Worm (Caenorhabditis elegans) whole organism, L4 larva: ENCODE measurements around the gene srv-12.

Experiments
- F49E8.2 ChIP-seq: sonication (generic microtip); optimal IDR thresholded peaks from 2 replicates; lab custom pipeline; 2016; ENCODE audit warnings: missing compliant biosample characterization, mild to moderate bottlenecking, missing genetic modification characterization, borderline replicate concordance
- R02D3.7 ChIP-seq: fragments of 150-350 bp; sonication (generic microtip); optimal IDR thresholded peaks from 3 replicates; lab custom pipeline; 2014; ENCODE audit warnings: missing biosample characterization, missing genetic modification characterization
- T20F7.1 ChIP-seq: fragments of 200-800 bp; sonication (Bioruptor generic); optimal IDR thresholded peaks from 2 replicates; lab custom pipeline; 2018; ENCODE audit warnings: mild to moderate bottlenecking, missing genetic modification characterization, missing compliant biosample characterization
- Y48G9A.11 ChIP-seq: fragments of 200-800 bp; sonication (Bioruptor generic); IDR thresholded peaks from 2 replicates; pipeline ENCODE4 v1.3.6; 2022; ENCODE audit warnings: missing genetic modification reagents, missing genetic modification characterization, missing compliant biosample characterization
- ZK337.2 ChIP-seq: fragments of 200-800 bp; sonication (Bioruptor generic); IDR thresholded peaks from 2 replicates; pipeline ENCODE4 v1.3.6; 2022; ENCODE audit warnings: missing genetic modification reagents, missing genetic modification characterization, missing compliant biosample characterization
- aha-1 ChIP-seq: fragments of 150-350 bp; peaks from one replicate; lab custom pipeline; 2014; ENCODE audit warnings: missing biosample characterization, missing genetic modification characterization
- aly-2 ChIP-seq: sonication (generic microtip); optimal IDR thresholded peaks from 2 replicates; lab custom pipeline; 2018; ENCODE audit warnings: missing biosample characterization, missing genetic modification characterization
- ceh-62 ChIP-seq: sonication (generic microtip); optimal IDR thresholded peaks from 2 replicates; lab custom pipeline; 2017; ENCODE audit warnings: missing biosample characterization, missing genetic modification characterization
- ces-1 ChIP-seq: fragments of 150-350 bp; sonication (generic microtip); optimal IDR thresholded peaks from 4 replicates; lab custom pipeline; 2014; ENCODE audit warnings: missing biosample characterization, missing genetic modification reagents, missing genetic modification characterization
- ctbp-1 ChIP-seq: fragments of 200-800 bp; sonication (Bioruptor generic); IDR thresholded peaks from 2 replicates; pipeline ENCODE4 v1.3.6; 2022; ENCODE audit warnings: missing genetic modification reagents, missing genetic modification characterization, missing compliant biosample characterization
- daf-16 ChIP-seq, 3 experiments: sonication (generic microtip); optimal IDR thresholded peaks; 2 replicates each; lab custom pipeline; 2016 to 2017; ENCODE audit warnings: missing genetic modification characterization in 3 of 3, missing genetic modification reagents in 3 of 3, mild to moderate bottlenecking in 2 of 3, missing compliant biosample characterization in 2 of 3, missing biosample characterization in 1 of 3, moderate library complexity in 1 of 3
- daf-8 ChIP-seq: fragments of 200-800 bp; sonication (Bioruptor generic); IDR thresholded peaks from 2 replicates; pipeline ENCODE4 v1.3.6; 2022; ENCODE audit warnings: missing genetic modification characterization, missing compliant biosample characterization
- dmd-6 ChIP-seq: fragments of 200-800 bp; sonication (Bioruptor generic); IDR thresholded peaks from 2 replicates; pipeline ENCODE4 v1.3.6; 2022; ENCODE audit warnings: missing genetic modification reagents, missing genetic modification characterization, missing compliant biosample characterization
- duxl-1 ChIP-seq: sonication (generic microtip); optimal IDR thresholded peaks from 2 replicates; lab custom pipeline; 2016; ENCODE audit warnings: mild to moderate bottlenecking, missing genetic modification characterization, moderate library complexity, missing compliant biosample characterization; ENCODE audit not compliant: poor library complexity
- dve-1 ChIP-seq: sonication (generic microtip); optimal IDR thresholded peaks from 2 replicates; lab custom pipeline; 2017; ENCODE audit warnings: antibody characterized with exemption, mild to moderate bottlenecking, missing genetic modification characterization, missing compliant biosample characterization; ENCODE audit not compliant: insufficient read depth
- egl-27 ChIP-seq: sonication (generic microtip); optimal IDR thresholded peaks from 3 replicates; lab custom pipeline; 2017; ENCODE audit warnings: missing biosample characterization, missing genetic modification reagents, missing genetic modification characterization
- hlh-11 ChIP-seq: fragments of 200-800 bp; sonication (Bioruptor generic); optimal IDR thresholded peaks from 2 replicates; lab custom pipeline; 2018; ENCODE audit warnings: mild to moderate bottlenecking, missing genetic modification characterization, missing compliant biosample characterization
- hmg-1.1 ChIP-seq: fragments of 200-800 bp; sonication (Bioruptor generic); IDR thresholded peaks from 2 replicates; pipeline ENCODE4 v1.3.6; 2022; ENCODE audit warnings: missing genetic modification reagents, missing genetic modification characterization, missing compliant biosample characterization
- lim-7 ChIP-seq: fragments of 200-800 bp; sonication (Bioruptor generic); IDR thresholded peaks from 2 replicates; pipeline ENCODE4 v1.3.6; 2022; ENCODE audit warnings: missing genetic modification characterization, missing compliant biosample characterization
- lin-1 ChIP-seq: fragments of 200-800 bp; sonication (Bioruptor generic); IDR thresholded peaks from 2 replicates; pipeline ENCODE4 v1.3.6; 2022; ENCODE audit warnings: missing genetic modification reagents, missing genetic modification characterization, missing compliant biosample characterization
- lin-15B ChIP-seq: fragments of 150-350 bp; sonication (generic microtip); optimal IDR thresholded peaks from 3 replicates; lab custom pipeline; 2014; ENCODE audit warnings: missing biosample characterization, missing genetic modification characterization
- lin-38 ChIP-seq: fragments of 200-800 bp; sonication (Bioruptor generic); IDR thresholded peaks from 2 replicates; pipeline ENCODE4 v1.3.6; 2022; ENCODE audit warnings: missing genetic modification reagents, missing genetic modification characterization, missing compliant biosample characterization
- lir-3 ChIP-seq: sonication (generic microtip); optimal IDR thresholded peaks from 2 replicates; lab custom pipeline; 2016; ENCODE audit warnings: mild to moderate bottlenecking, missing genetic modification characterization, missing compliant biosample characterization
- lsy-2 ChIP-seq, 2 experiments: fragments of 150-350 bp in 1 of 2; sonication (generic microtip) in 1 of 2; optimal IDR thresholded peaks; 2 replicates each; lab custom pipeline; 2014 to 2017; ENCODE audit warnings: missing biosample characterization in 2 of 2, missing genetic modification characterization in 2 of 2
- madf-9 ChIP-seq: fragments of 200-800 bp; sonication (Bioruptor generic); conservative IDR thresholded peaks from 2 replicates; pipeline ENCODE4 v1.3.6; 2022; ENCODE audit warnings: missing genetic modification reagents, missing genetic modification characterization, missing compliant biosample characterization
- mdl-1 ChIP-seq, 2 experiments: fragments of 150-350 bp in 1 of 2; sonication (generic microtip) in 1 of 2; optimal IDR thresholded peaks; 2 replicates each; lab custom pipeline; 2014 to 2017; ENCODE audit warnings: missing biosample characterization in 2 of 2, missing genetic modification characterization in 2 of 2
- mep-1 ChIP-seq: fragments of 150-350 bp; sonication (generic microtip); optimal IDR thresholded peaks from 3 replicates; lab custom pipeline; 2014; ENCODE audit warnings: missing biosample characterization, missing genetic modification characterization
- mxl-2 ChIP-seq: fragments of 200-800 bp; sonication (Bioruptor generic); conservative IDR thresholded peaks from 2 replicates; pipeline ENCODE4 v1.3.6; 2022; ENCODE audit warnings: missing genetic modification reagents, missing genetic modification characterization, missing compliant biosample characterization
- mxl-3 ChIP-seq: fragments of 200-800 bp; sonication (Bioruptor generic); optimal IDR thresholded peaks from 2 replicates; lab custom pipeline; 2018; ENCODE audit warnings: mild to moderate bottlenecking, missing genetic modification characterization, missing compliant biosample characterization
- nhr-102 ChIP-seq: sonication (generic microtip); optimal IDR thresholded peaks from 2 replicates; lab custom pipeline; 2016; ENCODE audit warnings: mild to moderate bottlenecking, missing genetic modification characterization, moderate library complexity, missing compliant biosample characterization
- nhr-111 ChIP-seq: fragments of 200-800 bp; sonication (Bioruptor generic); optimal IDR thresholded peaks from 2 replicates; lab custom pipeline; 2018; ENCODE audit warnings: mild to moderate bottlenecking, missing genetic modification characterization, missing compliant biosample characterization
- nhr-28 ChIP-seq: fragments of 150-350 bp; optimal IDR thresholded peaks from 2 replicates; lab custom pipeline; 2014; ENCODE audit warnings: missing biosample characterization, missing genetic modification characterization
- nhr-42 ChIP-seq: fragments of 200-800 bp; sonication (Bioruptor generic); IDR thresholded peaks from 2 replicates; pipeline ENCODE4 v1.3.6; 2022; ENCODE audit warnings: missing genetic modification characterization, missing compliant biosample characterization
- nhr-6 ChIP-seq: fragments of 150-350 bp; optimal IDR thresholded peaks from 2 replicates; lab custom pipeline; 2014; ENCODE audit warnings: missing biosample characterization, missing genetic modification characterization
- nhr-76 ChIP-seq: fragments of 150-350 bp; optimal IDR thresholded peaks from 2 replicates; lab custom pipeline; 2014; ENCODE audit warnings: missing biosample characterization, missing genetic modification characterization
- pha-4 ChIP-seq, 2 experiments: fragments of 150-350 bp in 1 of 2; fragments of 200-800 bp in 1 of 2; sonication (Bioruptor generic) in 1 of 2; IDR thresholded peaks in 1 of 2; optimal IDR thresholded peaks in 1 of 2; 2 replicates each; pipeline versions ENCODE4 v1.3.6 to Lab custom; 2014 to 2022; ENCODE audit warnings: missing genetic modification characterization in 2 of 2, missing genetic modification reagents in 2 of 2, missing biosample characterization in 1 of 2, missing compliant biosample characterization in 1 of 2
- php-3 ChIP-seq: fragments of 200-800 bp; sonication (Bioruptor generic); IDR thresholded peaks from 2 replicates; pipeline ENCODE4 v1.3.6; 2022; ENCODE audit warnings: missing genetic modification reagents, missing genetic modification characterization, missing compliant biosample characterization
- pqm-1 ChIP-seq: sonication (generic microtip); optimal IDR thresholded peaks from 2 replicates; lab custom pipeline; 2017; ENCODE audit warnings: missing biosample characterization, missing genetic modification characterization
- rbr-2 ChIP-seq: sonication (generic microtip); optimal IDR thresholded peaks from 2 replicates; lab custom pipeline; 2016; ENCODE audit warnings: missing genotype, missing genetic modification characterization, missing compliant biosample characterization
- saeg-2 ChIP-seq: fragments of 200-800 bp; sonication (Bioruptor generic); IDR thresholded peaks from 2 replicates; pipeline ENCODE4 v1.3.6; 2022; ENCODE audit warnings: missing genetic modification reagents, missing genetic modification characterization, missing compliant biosample characterization
- skn-1 ChIP-seq: fragments of 150-350 bp; optimal IDR thresholded peaks from 2 replicates; lab custom pipeline; 2014; ENCODE audit warnings: missing biosample characterization, missing genetic modification characterization
- snpc-1.2 ChIP-seq: fragments of 200-800 bp; sonication (Bioruptor generic); IDR thresholded peaks from 2 replicates; pipeline ENCODE4 v1.3.6; 2022; ENCODE audit warnings: missing genetic modification reagents, missing genetic modification characterization, missing compliant biosample characterization
- tra-1 ChIP-seq: fragments of 200-800 bp; sonication (Bioruptor generic); IDR thresholded peaks from 2 replicates; pipeline ENCODE4 v1.3.6; 2022; ENCODE audit warnings: missing genetic modification reagents, missing genetic modification characterization, missing compliant biosample characterization
- unc-39 ChIP-seq: sonication (generic microtip); optimal IDR thresholded peaks from 2 replicates; lab custom pipeline; 2017; ENCODE audit warnings: missing biosample characterization, missing genetic modification characterization
- zag-1 ChIP-seq: fragments of 150-350 bp; optimal IDR thresholded peaks from 2 replicates; lab custom pipeline; 2014; ENCODE audit warnings: missing biosample characterization, missing genetic modification characterization
- zfp-2 ChIP-seq: sonication (generic microtip); optimal IDR thresholded peaks from 2 replicates; lab custom pipeline; 2016; ENCODE audit warnings: mild to moderate bottlenecking, missing genetic modification characterization, missing compliant biosample characterization
- zip-2 ChIP-seq: fragments of 150-350 bp; optimal IDR thresholded peaks from 2 replicates; lab custom pipeline; 2014; ENCODE audit warnings: missing biosample characterization, missing genetic modification characterization
- ztf-7 ChIP-seq: fragments of 150-350 bp; optimal IDR thresholded peaks from 2 replicates; lab custom pipeline; 2014; ENCODE audit warnings: missing biosample characterization, missing genetic modification characterization

The srv-12 gene

ce11 chrIV:10062728-10063127 lies 9.3 kb upstream of the srv-12 start, which contains the start of gene ipla-7 (continued):
- TF ChIP-seq daf-16 (GFP tag; optimal IDR thresholded peaks at IDR 0.05; lab: Kevin White, UChicago) (no peak), daf-16 (tag; optimal IDR thresholded peaks at IDR 0.05; lab: Kevin White, UChicago) (peak; percentile 22), hlh-11 (tag; lab: Kevin White, UChicago) (peak; percentile 16), pha-4 (GFP tag; IDR thresholded peaks at IDR 0.05; lab: Robert Waterston, UW) (no peak), pha-4 (tag; optimal IDR thresholded peaks at IDR 0.05; lab: Kevin White, UChicago) (no peak), lsy-2 (tag; optimal IDR thresholded peaks at IDR 0.05; lab: Kevin White, UChicago) (peak in 1 of 2 experiments; percentile 50), nhr-111 (GFP tag; lab: Kevin White, UChicago) (no peak), hmg-1.1 (GFP tag; lab: Robert Waterston, UW) (0 out of 2 replicates have a peak, but pooled peaks have one; percentile 43), lir-3 (tag; lab: Kevin White, UChicago) (no peak), nhr-102 (no peak), madf-9 (GFP tag; lab: Robert Waterston, UW) (no peak), Y48G9A.11 (GFP tag; lab: Robert Waterston, UW) (no peak), dmd-6 (peak; percentile 25; the same call in 1 of the 2 replicates), ctbp-1 (GFP tag; lab: Robert Waterston, UW) (0 out of 2 replicates have a peak, but pooled peaks have one; percentile 31), lim-7 (GFP tag; lab: Robert Waterston, UW) (no peak), nhr-76 (no peak), lin-1 (GFP tag; lab: Robert Waterston, UW) (no peak), T20F7.1 (GFP tag; lab: Kevin White, UChicago) (no peak), egl-27 (tag; lab: Kevin White, UChicago) (no peak), rbr-2 (tag; lab: Kevin White, UChicago) (peak; percentile 38), saeg-2 (GFP tag; lab: Robert Waterston, UW) (0 out of 2 replicates have a peak, but pooled peaks have one; percentile 32), skn-1 (no peak), mxl-3 (GFP tag; lab: Kevin White, UChicago) (no peak), snpc-1.2 (GFP tag; lab: Robert Waterston, UW) (no peak), mep-1 (tag; lab: Kevin White, UChicago) (peak; percentile 24), aha-1 (peak; percentile 34), zfp-2 (tag; lab: Kevin White, UChicago) (no peak), zip-2 (tag; lab: Kevin White, UChicago) (no peak), nhr-6 (tag; lab: Kevin White, UChicago) (no peak), ZK337.2 (GFP tag; lab: Robert Waterston, UW) (no peak)
- TF ChIP-seq, all 104 proteins: peak for 13

- TF ChIP-seq lin-15B (no peak), dmd-6 (peak; percentile 34), daf-16 (GFP tag; optimal IDR thresholded peaks at IDR 0.05; lab: Kevin White, UChicago) (no peak), daf-16 (tag; optimal IDR thresholded peaks at IDR 0.05; lab: Kevin White, UChicago) (peak; percentile 50), aha-1 (peak; percentile 59), pqm-1 (tag; lab: Kevin White, UChicago) (peak; percentile 2), ces-1 (no peak)
Observed at ce11 chrIV:10060795-10061194, 7.3 kb upstream of the srv-12 start.

ce11 chrIV:10059175-10059574 lies 5.7 kb upstream of the srv-12 start:
- TF ChIP-seq pqm-1 (tag; lab: Kevin White, UChicago) (peak; percentile 91), daf-8 (no peak), tra-1 (GFP tag; lab: Robert Waterston, UW) (peak; percentile 63; the same call in 1 of the 2 replicates), ztf-7 (no peak), T20F7.1 (GFP tag; lab: Kevin White, UChicago) (peak; percentile 21), dve-1 (tag; lab: Kevin White, UChicago) (peak; percentile 93), F49E8.2 (no peak), mxl-2 (GFP tag; lab: Robert Waterston, UW) (0 out of 2 replicates have a peak, but pooled peaks have one; percentile 22), mdl-1 (tag; optimal IDR thresholded peaks at IDR 0.05; lab: Kevin White, UChicago) (peak in 1 of 2 experiments; percentile 47), ceh-62 (tag; lab: Kevin White, UChicago) (no peak), lin-38 (peak; percentile 19; the same call in 1 of the 2 replicates), zag-1 (tag; lab: Kevin White, UChicago) (no peak), unc-39 (tag; lab: Kevin White, UChicago) (no peak), duxl-1 (tag; lab: Kevin White, UChicago) (no peak), php-3 (GFP tag; lab: Robert Waterston, UW) (peak; percentile 65; the same call in 1 of the 2 replicates), R02D3.7 (tag; lab: Kevin White, UChicago) (no peak), aly-2 (tag; lab: Kevin White, UChicago) (no peak), nhr-42 (GFP tag; lab: Robert Waterston, UW) (no peak), nhr-28 (tag; lab: Kevin White, UChicago) (peak; percentile 57)
